In genomic region chr3L:7133699-7134655, dm6 we compare ENCODE assay signal across 6 fruit fly cellular contexts.
TF ChIP-seq lines count a peak whose summit lies in the region.

Gene melt, plus strand, starts transcription at chr3L:7134516.

- TF ChIP-seq CTCF in whole organism, embryonic (GFP tag; optimal IDR thresholded peaks at IDR 0.05; lab: Kevin White, UChicago), result peak; percentile 31

TF ChIP-seq in whole organism, 6 proteins besides CTCF, POLR2A, EP300 and RAD21:
- TF ChIP-seq CG8478 (optimal IDR thresholded peaks at IDR 0.05; lab: Kevin White, UChicago) (no peak), Dll (optimal IDR thresholded peaks at IDR 0.05; lab: Kevin White, UChicago) (peak; percentile 87), pan (optimal IDR thresholded peaks at IDR 0.05; lab: Kevin White, UChicago) (peak; percentile 97)

TF ChIP-seq in whole organism, adult, 20 proteins besides CTCF, POLR2A, EP300 and RAD21 (continues in another document):
- peak; percentile 43 for TF ChIP-seq cic (GFP tag; optimal IDR thresholded peaks at IDR 0.05; lab: Kevin White, UChicago)
- TF ChIP-seq CG33017 (tag; optimal IDR thresholded peaks at IDR 0.05; lab: Kevin White, UChicago), result peak; percentile 55
- TF ChIP-seq Hr96 (GFP tag; optimal IDR thresholded peaks at IDR 0.05; lab: Kevin White, UChicago), result peak; percentile 77
- TF ChIP-seq CG7101 (tag; optimal IDR thresholded peaks at IDR 0.05; lab: Kevin White, UChicago), result peak; percentile 66
- TF ChIP-seq CG11617 (GFP tag; optimal IDR thresholded peaks at IDR 0.05; lab: Kevin White, UChicago), result peak; percentile 72
- TF ChIP-seq CG5204 (GFP tag; optimal IDR thresholded peaks at IDR 0.05; lab: Kevin White, UChicago), result peak; percentile 66
- peak; percentile 51 for TF ChIP-seq CG14711 (tag; optimal IDR thresholded peaks at IDR 0.05; lab: Kevin White, UChicago)
- TF ChIP-seq tj (GFP tag; optimal IDR thresholded peaks at IDR 0.05; lab: Kevin White, UChicago), result no peak
- TF ChIP-seq Clk (GFP tag; optimal IDR thresholded peaks at IDR 0.05; lab: Kevin White, UChicago), result peak; percentile 7
- peak; percentile 0 for TF ChIP-seq ovo (GFP tag; optimal IDR thresholded peaks at IDR 0.05; lab: Kevin White, UChicago)
- peak; percentile 73 for TF ChIP-seq CG7045 (GFP tag; optimal IDR thresholded peaks at IDR 0.05; lab: Kevin White, UChicago)
- TF ChIP-seq kay (GFP tag; lab: Kevin White, UChicago; ENCODE audit: borderline replicate concordance), result peak; percentile 94
- TF ChIP-seq Crg-1 (GFP tag; optimal IDR thresholded peaks at IDR 0.05; lab: Kevin White, UChicago), result peak; percentile 64
- peak; percentile 84 for TF ChIP-seq bab1 (GFP tag; optimal IDR thresholded peaks at IDR 0.05; lab: Kevin White, UChicago)
- peak; percentile 62 for TF ChIP-seq pad (GFP tag; optimal IDR thresholded peaks at IDR 0.05; lab: Kevin White, UChicago)
- TF ChIP-seq cnc (optimal IDR thresholded peaks at IDR 0.05; lab: Kevin White, UChicago), result no peak
- peak; percentile 50 for TF ChIP-seq CG1620 (GFP tag; optimal IDR thresholded peaks at IDR 0.05; lab: Kevin White, UChicago)

TF ChIP-seq in whole organism, embryonic, 481 proteins besides CTCF, POLR2A, EP300 and RAD21 (continues in another document):
- peak; percentile 83 for TF ChIP-seq CG12744 (GFP tag; optimal IDR thresholded peaks at IDR 0.05; lab: Kevin White, UChicago)
- peak; percentile 75 for TF ChIP-seq unpg (GFP tag; optimal IDR thresholded peaks at IDR 0.05; lab: Kevin White, UChicago)
- peak; percentile 79 for TF ChIP-seq CG1647 (GFP tag; optimal IDR thresholded peaks at IDR 0.05; lab: Kevin White, UChicago)
- peak; percentile 32 for TF ChIP-seq CG7987 (GFP tag; optimal IDR thresholded peaks at IDR 0.05; lab: Kevin White, UChicago)
- peak; percentile 66; the same call in 1 of the 3 replicates for TF ChIP-seq Aef1 (GFP tag; IDR thresholded peaks at IDR 0.05; lab: Robert Waterston, UW)
- TF ChIP-seq CG2199 (GFP tag; IDR thresholded peaks at IDR 0.05; lab: Robert Waterston, UW), result no peak
- TF ChIP-seq CG10209 (GFP tag; optimal IDR thresholded peaks at IDR 0.05; lab: Kevin White, UChicago), result peak; percentile 91
- peak; percentile 9; the same call in 1 of the 3 replicates for TF ChIP-seq CG34224 (GFP tag; IDR thresholded peaks at IDR 0.05; lab: Robert Waterston, UW; ENCODE audit: partially characterized antibody)
- TF ChIP-seq tna (GFP tag; IDR thresholded peaks at IDR 0.05; lab: Robert Waterston, UW; ENCODE audit: partially characterized antibody), result peak; percentile 41; the same call in 1 of the 2 replicates
- TF ChIP-seq Deaf1 (tag; optimal IDR thresholded peaks at IDR 0.05; lab: Kevin White, UChicago), result peak; percentile 90
- TF ChIP-seq CG10565 (GFP tag; optimal IDR thresholded peaks at IDR 0.05; lab: Kevin White, UChicago), result peak; percentile 16
- no peak for TF ChIP-seq Lpt (GFP tag; optimal IDR thresholded peaks at IDR 0.05; lab: Kevin White, UChicago)
- TF ChIP-seq shn (GFP tag; optimal IDR thresholded peaks at IDR 0.05; lab: Kevin White, UChicago), result peak; percentile 87
- TF ChIP-seq CG6254 (GFP tag; optimal IDR thresholded peaks at IDR 0.05; lab: Kevin White, UChicago), result peak; percentile 59
- TF ChIP-seq slp2 (GFP tag; optimal IDR thresholded peaks at IDR 0.05; lab: Kevin White, UChicago), result peak; percentile 88
- peak; percentile 59; the same call in 1 of the 2 replicates for TF ChIP-seq wdn (GFP tag; IDR thresholded peaks at IDR 0.05; lab: Robert Waterston, UW)

TF ChIP-seq in whole organism, prepupa, 60 proteins besides CTCF, POLR2A, EP300 and RAD21 (continues in another document):
- TF ChIP-seq esn (GFP tag; optimal IDR thresholded peaks at IDR 0.05; lab: Kevin White, UChicago) (peak; percentile 95), Hr38 (GFP tag; optimal IDR thresholded peaks at IDR 0.05; lab: Kevin White, UChicago) (no peak), Eip78C (GFP tag; lab: Kevin White, UChicago) (peak; percentile 98), Sox15 (GFP tag; optimal IDR thresholded peaks at IDR 0.05; lab: Kevin White, UChicago) (peak; percentile 89), Eip93F (GFP tag; optimal IDR thresholded peaks at IDR 0.05; lab: Kevin White, UChicago) (peak; percentile 37), svp (GFP tag; lab: Kevin White, UChicago) (peak; percentile 97), Ets21C (GFP tag; optimal IDR thresholded peaks at IDR 0.05; lab: Kevin White, UChicago) (peak; percentile 88), CG16779 (tag; optimal IDR thresholded peaks at IDR 0.05; lab: Kevin White, UChicago) (peak; percentile 84), CG10631 (GFP tag; optimal IDR thresholded peaks at IDR 0.05; lab: Kevin White, UChicago) (peak; percentile 87), Hr4 (GFP tag; optimal IDR thresholded peaks at IDR 0.05; lab: Kevin White, UChicago) (peak; percentile 94), Met (GFP tag; optimal IDR thresholded peaks at IDR 0.05; lab: Kevin White, UChicago) (peak; percentile 94), Smox (GFP tag; optimal IDR thresholded peaks at IDR 0.05; lab: Kevin White, UChicago) (peak; percentile 89), dac (GFP tag; optimal IDR thresholded peaks at IDR 0.05; lab: Kevin White, UChicago) (peak; percentile 79), CG6276 (GFP tag; optimal IDR thresholded peaks at IDR 0.05; lab: Kevin White, UChicago) (peak; percentile 90), CG1621 (tag; optimal IDR thresholded peaks at IDR 0.05; lab: Kevin White, UChicago) (peak; percentile 59), Gug (GFP tag; IDR thresholded peaks at IDR 0.05; lab: Robert Waterston, UW) (peak; percentile 59), net (GFP tag; optimal IDR thresholded peaks at IDR 0.05; lab: Kevin White, UChicago) (peak; percentile 92), Blimp-1 (GFP tag; optimal IDR thresholded peaks at IDR 0.05; lab: Kevin White, UChicago) (peak; percentile 70), achi (GFP tag; optimal IDR thresholded peaks at IDR 0.05; lab: Kevin White, UChicago) (peak; percentile 91)

TF ChIP-seq in whole organism, pupa, 21 proteins besides CTCF, POLR2A, EP300 and RAD21:
- TF ChIP-seq CG14655 (GFP tag; optimal IDR thresholded peaks at IDR 0.05; lab: Kevin White, UChicago) (peak; percentile 93), CG15710 (tag; optimal IDR thresholded peaks at IDR 0.05; lab: Kevin White, UChicago) (peak; percentile 81), CG34367 (tag; optimal IDR thresholded peaks at IDR 0.05; lab: Kevin White, UChicago) (peak; percentile 73), CG12605 (GFP tag; IDR thresholded peaks at IDR 0.05; lab: Robert Waterston, UW) (no peak; the same call in 1 of the 2 replicates), CG9948 (tag; optimal IDR thresholded peaks at IDR 0.05; lab: Kevin White, UChicago) (peak; percentile 81), Pif1B (GFP tag; optimal IDR thresholded peaks at IDR 0.05; lab: Kevin White, UChicago) (peak; percentile 89), Pif1A (GFP tag; optimal IDR thresholded peaks at IDR 0.05; lab: Kevin White, UChicago) (peak; percentile 91), CG32121 (GFP tag; IDR thresholded peaks at IDR 0.05; lab: Robert Waterston, UW) (peak; percentile 69), CG8159 (tag; optimal IDR thresholded peaks at IDR 0.05; lab: Kevin White, UChicago) (peak; percentile 87), D1 (tag; optimal IDR thresholded peaks at IDR 0.05; lab: Kevin White, UChicago) (peak; percentile 73), gl (tag; optimal IDR thresholded peaks at IDR 0.05; lab: Kevin White, UChicago) (no peak), EcR (GFP tag; optimal IDR thresholded peaks at IDR 0.05; lab: Kevin White, UChicago) (no peak), CG13204 (GFP tag; optimal IDR thresholded peaks at IDR 0.05; lab: Kevin White, UChicago) (peak; percentile 38), CG10348 (GFP tag; IDR thresholded peaks at IDR 0.05; lab: Robert Waterston, UW) (peak; percentile 12; the same call in 1 of the 2 replicates), Ets98B (GFP tag; IDR thresholded peaks at IDR 0.05; lab: Robert Waterston, UW) (peak; percentile 54), CG8301 (tag; optimal IDR thresholded peaks at IDR 0.05; lab: Kevin White, UChicago) (peak; percentile 90), rn (GFP tag; IDR thresholded peaks at IDR 0.05; lab: Robert Waterston, UW) (no peak), CG4496 (GFP tag; IDR thresholded peaks at IDR 0.05; lab: Robert Waterston, UW) (peak; percentile 75), fd96Ca (GFP tag; IDR thresholded peaks at IDR 0.05; lab: Robert Waterston, UW) (peak; percentile 75), CG17806 (tag; optimal IDR thresholded peaks at IDR 0.05; lab: Kevin White, UChicago) (peak; percentile 72), Snoo (tag; optimal IDR thresholded peaks at IDR 0.05; lab: Kevin White, UChicago) (peak; percentile 87)

TF ChIP-seq in whole organism, wandering third instar larva, 38 proteins besides CTCF, POLR2A, EP300 and RAD21 (continues in another document):
- TF ChIP-seq tai (GFP tag; optimal IDR thresholded peaks at IDR 0.05; lab: Kevin White, UChicago) (no peak), GATAd (GFP tag; optimal IDR thresholded peaks at IDR 0.05; lab: Kevin White, UChicago) (no peak), usp (GFP tag; optimal IDR thresholded peaks at IDR 0.05; lab: Kevin White, UChicago) (no peak), rgr (GFP tag; optimal IDR thresholded peaks at IDR 0.05; lab: Kevin White, UChicago) (peak; percentile 85), CrebA (GFP tag; optimal IDR thresholded peaks at IDR 0.05; lab: Kevin White, UChicago; ENCODE audit: borderline replicate concordance) (no peak), psq (GFP tag; optimal IDR thresholded peaks at IDR 0.05; lab: Kevin White, UChicago) (peak; percentile 99), CG32264 (GFP tag; optimal IDR thresholded peaks at IDR 0.05; lab: Kevin White, UChicago) (peak; percentile 52), woc (GFP tag; optimal IDR thresholded peaks at IDR 0.05; lab: Kevin White, UChicago) (peak; percentile 98), Sp1 (GFP tag; optimal IDR thresholded peaks at IDR 0.05; lab: Kevin White, UChicago) (peak; percentile 89), br (GFP tag; optimal IDR thresholded peaks at IDR 0.05; lab: Kevin White, UChicago) (peak; percentile 93), Mio (GFP tag; optimal IDR thresholded peaks at IDR 0.05; lab: Kevin White, UChicago) (peak; percentile 2), HLH106 (tag; optimal IDR thresholded peaks at IDR 0.05; lab: Kevin White, UChicago) (peak; percentile 88), Abd-B (GFP tag; optimal IDR thresholded peaks at IDR 0.05; lab: Kevin White, UChicago) (no peak), lola (GFP tag; optimal IDR thresholded peaks at IDR 0.05; lab: Kevin White, UChicago) (no peak), dmrt93B (GFP tag; optimal IDR thresholded peaks at IDR 0.05; lab: Kevin White, UChicago) (peak; percentile 87), OdsH (GFP tag; optimal IDR thresholded peaks at IDR 0.05; lab: Kevin White, UChicago) (peak; percentile 87), pan (optimal IDR thresholded peaks at IDR 0.05; lab: Kevin White, UChicago) (peak; percentile 84), sage (GFP tag; optimal IDR thresholded peaks at IDR 0.05; lab: Kevin White, UChicago) (peak; percentile 42), sv (GFP tag; optimal IDR thresholded peaks at IDR 0.05; lab: Kevin White, UChicago) (peak; percentile 88), dl (GFP tag; optimal IDR thresholded peaks at IDR 0.05; lab: Kevin White, UChicago; ENCODE audit: insufficient read depth in 1 of 2, partially characterized antibody in 2 of 2) (peak; percentile 72 to 81), brk (GFP tag; optimal IDR thresholded peaks at IDR 0.05; lab: Kevin White, UChicago) (peak; percentile 67), Hnf4 (GFP tag; optimal IDR thresholded peaks at IDR 0.05; lab: Kevin White, UChicago) (peak; percentile 72)
